Worm (Caenorhabditis elegans) whole organism, L3 larva: Measurements from ENCODE around the gene dao-3.

Experiments
- R02D3.7 ChIP-seq: fragments of 150-350 bp; optimal IDR thresholded peaks from 2 replicates; lab custom pipeline; 2014; ENCODE audit warnings: missing biosample characterization, missing genetic modification characterization
- nhr-237 ChIP-seq: fragments of 150-350 bp; optimal IDR thresholded peaks from 2 replicates; lab custom pipeline; 2014; ENCODE audit warnings: missing biosample characterization, missing genetic modification characterization
- nhr-28 ChIP-seq: fragments of 150-350 bp; optimal IDR thresholded peaks from 2 replicates; lab custom pipeline; 2014; ENCODE audit warnings: missing biosample characterization, missing genetic modification characterization

- TF ChIP-seq nhr-237 (tag; lab: Kevin White, UChicago): no peak
- no peak for TF ChIP-seq R02D3.7 (tag; lab: Kevin White, UChicago)
- TF ChIP-seq nhr-28 (tag; lab: Kevin White, UChicago): no peak
These were observed 25.5 kb downstream of the dao-3 start, which contains the start of gene C18A11.3 for ce11 chrX:8060823-8061222.
